Fruit fly (Drosophila melanogaster) S2 (cell line): ENCODE measurements around the gene jar.

Source experiments
- CG8478 ChIP-seq: fragments of >200 bp; optimal IDR thresholded peaks from 2 replicates; lab custom pipeline; 2018
- CTCF ChIP-seq, 2 experiments: fragments of >200 bp; optimal IDR thresholded peaks; 2 replicates each; lab custom pipeline; 2018

Gene jar

dm6 chr3R:24258333-24258732 lies 12.7 kb downstream of the jar start:
- no peak for TF ChIP-seq CTCF (optimal IDR thresholded peaks at IDR 0.05; lab: Kevin White, UChicago)
- no peak for TF ChIP-seq CG8478 (lab: Kevin White, UChicago)

dm6 chr3R:24252494-24252893 lies 18.5 kb downstream of the jar start, which contains the start of gene beta-PheRS:
Gene beta-PheRS, minus strand, starts transcription at chr3R:24252679.
- TF ChIP-seq CG8478 (lab: Kevin White, UChicago) (no peak), CTCF (optimal IDR thresholded peaks at IDR 0.05; lab: Kevin White, UChicago) (peak; percentile 37 to 45)

- TF ChIP-seq CG8478 (lab: Kevin White, UChicago) (no peak), CTCF (optimal IDR thresholded peaks at IDR 0.05; lab: Kevin White, UChicago) (no peak)
Observed at dm6 chr3R:24234721-24235120, 36.3 kb downstream of the jar start.

- no peak for TF ChIP-seq CTCF (optimal IDR thresholded peaks at IDR 0.05; lab: Kevin White, UChicago)
Observed at dm6 chr3R:24234162-24234529, 36.9 kb downstream of the jar start.

- TF ChIP-seq CG8478 (lab: Kevin White, UChicago), result no peak
- TF ChIP-seq CTCF (optimal IDR thresholded peaks at IDR 0.05; lab: Kevin White, UChicago), result no peak
Observed at dm6 chr3R:24233366-24234161, 37.5 kb downstream of the jar start.

dm6 chr3R:24231914-24232313 lies 39.1 kb downstream of the jar start:
- TF ChIP-seq CTCF (optimal IDR thresholded peaks at IDR 0.05; lab: Kevin White, UChicago), result no peak
- TF ChIP-seq CG8478 (lab: Kevin White, UChicago), result no peak

- TF ChIP-seq CG8478 (lab: Kevin White, UChicago), result no peak
- no peak for TF ChIP-seq CTCF (optimal IDR thresholded peaks at IDR 0.05; lab: Kevin White, UChicago)
Observed at dm6 chr3R:24231206-24231502, 39.9 kb downstream of the jar start.

- TF ChIP-seq CG8478 (lab: Kevin White, UChicago) (no peak), CTCF (optimal IDR thresholded peaks at IDR 0.05; lab: Kevin White, UChicago) (no peak)
Observed at dm6 chr3R:24230423-24231205, 40.4 kb downstream of the jar start, which contains the start of gene mask. Gene mask, plus strand, starts transcription at chr3R:24230562.

- TF ChIP-seq CG8478 (lab: Kevin White, UChicago), result no peak
- TF ChIP-seq CTCF (optimal IDR thresholded peaks at IDR 0.05; lab: Kevin White, UChicago), result no peak
Observed at dm6 chr3R:24229870-24230422, 41.1 kb downstream of the jar start, which contains the start of gene Spase22-23. Gene Spase22-23, minus strand, starts transcription at chr3R:24230035.

- TF ChIP-seq CG8478 (lab: Kevin White, UChicago) (no peak), CTCF (optimal IDR thresholded peaks at IDR 0.05; lab: Kevin White, UChicago) (no peak)
Observed at dm6 chr3R:24228675-24229074, 42.4 kb downstream of the jar start, which contains the start of gene Acp95EF. Gene Acp95EF, plus strand, starts transcription at chr3R:24228975.

- no peak for TF ChIP-seq CG8478 (lab: Kevin White, UChicago)
- TF ChIP-seq CTCF (optimal IDR thresholded peaks at IDR 0.05; lab: Kevin White, UChicago), result peak in 1 of 2 experiments; percentile 4
Observed at dm6 chr3R:24226744-24227143, 44.3 kb downstream of the jar start, which contains the start of the genes Spps and CG13609. Gene Spps, minus strand, starts transcription at chr3R:24226934. Gene CG13609, plus strand, starts transcription at chr3R:24227023.

dm6 chr3R:24221334-24222302 lies 49.4 kb downstream of the jar start, which contains the start of gene twin:
Gene twin, minus strand, starts transcription at chr3R:24221965.
- no peak for TF ChIP-seq CG8478 (lab: Kevin White, UChicago)
- no peak for TF ChIP-seq CTCF (optimal IDR thresholded peaks at IDR 0.05; lab: Kevin White, UChicago)

- TF ChIP-seq CG8478 (lab: Kevin White, UChicago) (no peak), CTCF (optimal IDR thresholded peaks at IDR 0.05; lab: Kevin White, UChicago) (no peak)
Observed at dm6 chr3R:24220845-24221244, 50.2 kb downstream of the jar start, which contains the start of gene cav. Gene cav, plus strand, starts transcription at chr3R:24221103.

- TF ChIP-seq CTCF (optimal IDR thresholded peaks at IDR 0.05; lab: Kevin White, UChicago) (no peak), CG8478 (lab: Kevin White, UChicago) (no peak)
Observed at dm6 chr3R:24219093-24219492, 51.9 kb downstream of the jar start.
